Worm (Caenorhabditis elegans): ENCODE measurements around the gene gei-8.

ce11 chrIII:8066989-8067388, 54.0 kb downstream of the gei-8 start, which contains the start of gene pros-1:
- TF ChIP-seq unc-62 (GFP tag; optimal IDR thresholded peaks at IDR 0.05) (no peak), lin-13 (tag; optimal IDR thresholded peaks at IDR 0.05) (no peak), sem-2 (GFP tag; optimal IDR thresholded peaks at IDR 0.05) (no peak), elt-1 (tag; optimal IDR thresholded peaks at IDR 0.05; ENCODE audit: borderline replicate concordance, insufficient read depth) (no peak), ces-1 (GFP tag; optimal IDR thresholded peaks at IDR 0.05) (no peak)
